Fruit fly (Drosophila melanogaster) whole organism, embryonic: ENCODE data around the gene Rpp14a.

Source experiments
- Antp ChIP-seq: fragments of 200-800 bp; sonication (Bioruptor generic); optimal IDR thresholded peaks from 3 replicates; lab custom pipeline; 2016; ENCODE audit warnings: missing biosample characterization, missing genetic modification characterization
- Bgb ChIP-seq: fragments of 200-800 bp; sonication (Bioruptor generic); IDR thresholded peaks from 2 replicates; pipeline ENCODE4 v1.3.6; 2022; ENCODE audit warnings: missing biosample characterization, missing genetic modification characterization; ENCODE audit not compliant: partially characterized antibody
- CG10267 ChIP-seq: fragments of 200-800 bp; sonication (Bioruptor generic); optimal IDR thresholded peaks from 2 replicates; lab custom pipeline; 2018; ENCODE audit warnings: missing biosample characterization, mild to moderate bottlenecking, missing genetic modification characterization, moderate library complexity
- CG10959 ChIP-seq: fragments of 200-800 bp; sonication (Bioruptor generic); IDR thresholded peaks from 2 replicates; pipeline ENCODE4 v1.3.6; 2022; ENCODE audit warnings: missing biosample characterization, missing genetic modification characterization
- CG11695 ChIP-seq: fragments of 200-800 bp; sonication (Bioruptor generic); IDR thresholded peaks from 3 replicates; pipeline ENCODE4 v1.3.6; 2022; ENCODE audit warnings: missing biosample characterization, missing genetic modification characterization
- CG12104 ChIP-seq: fragments of 200-800 bp; sonication (Bioruptor generic); optimal IDR thresholded peaks from 3 replicates; lab custom pipeline; 2016; ENCODE audit warnings: missing biosample characterization, missing genetic modification characterization
- CG12659 ChIP-seq: fragments of 200-800 bp; sonication (Bioruptor generic); optimal IDR thresholded peaks from 3 replicates; lab custom pipeline; 2017; ENCODE audit warnings: mild to moderate bottlenecking, missing biosample characterization, missing genetic modification reagents, missing genetic modification characterization
- CG15269 ChIP-seq: fragments of 200-800 bp; sonication (Bioruptor generic); optimal IDR thresholded peaks from 2 replicates; lab custom pipeline; 2018; ENCODE audit warnings: missing biosample characterization, mild to moderate bottlenecking, missing genetic modification characterization, moderate library complexity
- CG17359 ChIP-seq: fragments of 200-800 bp; sonication (Bioruptor generic); optimal IDR thresholded peaks from 3 replicates; lab custom pipeline; 2018; ENCODE audit warnings: missing biosample characterization, mild to moderate bottlenecking, missing genetic modification characterization, moderate library complexity
- CG33213 ChIP-seq: fragments of 200-800 bp; sonication (Bioruptor generic); optimal IDR thresholded peaks from 3 replicates; lab custom pipeline; 2016; ENCODE audit warnings: missing biosample characterization, missing genetic modification characterization
- CG4328 ChIP-seq: fragments of 200-800 bp; sonication (Bioruptor generic); optimal IDR thresholded peaks from 3 replicates; lab custom pipeline; 2017; ENCODE audit warnings: missing biosample characterization, missing genetic modification reagents, missing genetic modification characterization
- CG4730 ChIP-seq: fragments of 200-800 bp; sonication (Bioruptor generic); IDR thresholded peaks from 2 replicates; pipeline ENCODE4 v1.3.6; 2022; ENCODE audit warnings: missing biosample characterization, missing genetic modification characterization
- CG8290 ChIP-seq, 3 experiments: fragments of 200-800 bp; sonication (Bioruptor generic); optimal IDR thresholded peaks; 2 replicates each; lab custom pipeline; 2016 to 2019; ENCODE audit warnings: missing biosample characterization in 3 of 3, missing genetic modification characterization in 3 of 3, mild to moderate bottlenecking in 2 of 3, moderate library complexity in 1 of 3
- CG8944 ChIP-seq: fragments of 200-800 bp; sonication (Bioruptor generic); optimal IDR thresholded peaks from 3 replicates; lab custom pipeline; 2016; ENCODE audit warnings: missing biosample characterization, missing genetic modification characterization
- CG9215 ChIP-seq: fragments of 200-800 bp; sonication (Bioruptor generic); IDR thresholded peaks from 2 replicates; pipeline ENCODE4 v1.3.6; 2022; ENCODE audit warnings: missing biosample characterization, missing genetic modification characterization
- CG9797 ChIP-seq: fragments of 200-800 bp; sonication (Bioruptor generic); optimal IDR thresholded peaks from 3 replicates; lab custom pipeline; 2018; ENCODE audit warnings: missing biosample characterization, mild to moderate bottlenecking, missing genetic modification characterization
- CTCF ChIP-seq: fragments of 200-800 bp; sonication (Bioruptor generic); optimal IDR thresholded peaks from 2 replicates; lab custom pipeline; 2017; ENCODE audit warnings: missing biosample characterization, mild to moderate bottlenecking, missing genetic modification characterization, moderate library complexity
- D19B ChIP-seq: fragments of 200-800 bp; sonication (Bioruptor generic); optimal IDR thresholded peaks from 2 replicates; lab custom pipeline; 2017; ENCODE audit warnings: missing biosample characterization, mild to moderate bottlenecking, missing genetic modification characterization
- Dad ChIP-seq: fragments of 200-800 bp; sonication (Bioruptor generic); optimal IDR thresholded peaks from 3 replicates; lab custom pipeline; 2016; ENCODE audit warnings: missing biosample characterization, missing genetic modification characterization
- Dek ChIP-seq: fragments of 200-800 bp; sonication (Bioruptor generic); optimal IDR thresholded peaks from 3 replicates; lab custom pipeline; 2019; ENCODE audit warnings: missing biosample characterization, mild to moderate bottlenecking, missing genetic modification characterization, moderate library complexity
- Elba2 ChIP-seq: fragments of 200-800 bp; sonication (Bioruptor generic); optimal IDR thresholded peaks from 3 replicates; lab custom pipeline; 2016; ENCODE audit warnings: missing biosample characterization, missing genetic modification characterization
- Ets97D ChIP-seq: fragments of 200-800 bp; sonication (Bioruptor generic); optimal IDR thresholded peaks from 3 replicates; lab custom pipeline; 2016; ENCODE audit warnings: missing biosample characterization, missing genetic modification characterization
- NC2β ChIP-seq: fragments of 200-800 bp; sonication (Bioruptor generic); optimal IDR thresholded peaks from 2 replicates; lab custom pipeline; 2016; ENCODE audit warnings: missing biosample characterization, missing genetic modification characterization
- NFAT ChIP-seq: fragments of 200-800 bp; sonication (Bioruptor generic); IDR thresholded peaks from 2 replicates; pipeline ENCODE4 v1.3.6; 2022; ENCODE audit warnings: missing biosample characterization, missing genetic modification characterization
- Rfx ChIP-seq: fragments of 200-800 bp; sonication (Bioruptor generic); IDR thresholded peaks from 2 replicates; pipeline ENCODE4 v1.3.6; 2022; ENCODE audit warnings: missing biosample characterization, missing genetic modification characterization
- Scr ChIP-seq: fragments of 200-800 bp; sonication (Bioruptor generic); IDR thresholded peaks from 2 replicates; pipeline ENCODE4 v1.3.6; 2022; ENCODE audit warnings: missing biosample characterization, missing genetic modification characterization; ENCODE audit not compliant: partially characterized antibody
- Spps ChIP-seq: fragments of 200-800 bp; sonication (Bioruptor generic); optimal IDR thresholded peaks from 2 replicates; lab custom pipeline; 2018; ENCODE audit warnings: missing biosample characterization, mild to moderate bottlenecking, missing genetic modification characterization
- Stat92E ChIP-seq, 3 experiments: fragments of >200 bp in 2 of 3; fragments of 200-800 bp in 1 of 3; sonication (Bioruptor generic) in 1 of 3; optimal IDR thresholded peaks; 2 replicates each; lab custom pipeline; 2017 to 2019; ENCODE audit warnings: missing biosample characterization in 3 of 3, missing genetic modification characterization in 3 of 3, mild to moderate bottlenecking in 1 of 3, moderate library complexity in 1 of 3
- abd-A ChIP-seq: fragments of 200-800 bp; sonication (Bioruptor generic); optimal IDR thresholded peaks from 3 replicates; lab custom pipeline; 2019; ENCODE audit warnings: missing biosample characterization, mild to moderate bottlenecking, missing genetic modification characterization, moderate library complexity
- cas ChIP-seq: fragments of 200-800 bp; sonication (Bioruptor generic); IDR thresholded peaks from 2 replicates; pipeline ENCODE4 v1.3.6; 2022; ENCODE audit warnings: missing biosample characterization, missing genetic modification characterization
- chinmo ChIP-seq: fragments of 200-800 bp; sonication (Bioruptor generic); IDR thresholded peaks from 4 replicates; pipeline ENCODE4 v1.3.6; 2022; ENCODE audit warnings: missing biosample characterization, missing genetic modification characterization; ENCODE audit not compliant: partially characterized antibody
- corto ChIP-seq: fragments of 200-800 bp; sonication (Bioruptor generic); optimal IDR thresholded peaks from 2 replicates; lab custom pipeline; 2016; ENCODE audit warnings: missing biosample characterization, mild to moderate bottlenecking, missing genetic modification characterization, moderate library complexity
- croc ChIP-seq: fragments of 200-800 bp; sonication (Bioruptor generic); conservative IDR thresholded peaks from 3 replicates; pipeline ENCODE4 v1.3.6; 2022; ENCODE audit warnings: missing biosample characterization, missing genetic modification characterization
- dpn ChIP-seq, 2 experiments: fragments of 200-800 bp; sonication (Bioruptor generic); optimal IDR thresholded peaks; 3 replicates each; lab custom pipeline; 2016; ENCODE audit warnings: missing biosample characterization in 2 of 2, missing genetic modification characterization in 2 of 2
- emc ChIP-seq: fragments of 200-800 bp; sonication (Bioruptor generic); optimal IDR thresholded peaks from 2 replicates; lab custom pipeline; 2016; ENCODE audit warnings: missing biosample characterization, missing genetic modification characterization
- gce ChIP-seq: fragments of 200-800 bp; sonication (Bioruptor generic); IDR thresholded peaks from 3 replicates; pipeline ENCODE4 v1.3.6; 2022; ENCODE audit warnings: missing biosample characterization, missing genetic modification characterization
- grn ChIP-seq: fragments of 200-800 bp; sonication (Bioruptor generic); optimal IDR thresholded peaks from 3 replicates; lab custom pipeline; 2017; ENCODE audit warnings: missing biosample characterization, missing genetic modification characterization
- h ChIP-seq: fragments of >200 bp; optimal IDR thresholded peaks from 2 replicates; lab custom pipeline; 2017
- hkb ChIP-seq, 2 experiments: fragments of 200-800 bp in 1 of 2; fragments of >200 bp in 1 of 2; sonication (Bioruptor generic) in 1 of 2; IDR thresholded peaks in 1 of 2; optimal IDR thresholded peaks in 1 of 2; 2 replicates each; pipeline versions ENCODE4 v1.3.6 to Lab custom; 2017 to 2022; ENCODE audit warnings: missing biosample characterization in 1 of 2, missing genetic modification characterization in 1 of 2
- ind ChIP-seq: fragments of 200-800 bp; sonication (Bioruptor generic); optimal IDR thresholded peaks from 3 replicates; lab custom pipeline; 2016; ENCODE audit warnings: missing biosample characterization, missing genetic modification characterization
- lbe ChIP-seq: fragments of 200-800 bp; sonication (Bioruptor generic); optimal IDR thresholded peaks from 2 replicates; lab custom pipeline; 2016; ENCODE audit warnings: missing biosample characterization, mild to moderate bottlenecking, missing genetic modification characterization
- lilli ChIP-seq: fragments of 200-800 bp; sonication (Bioruptor generic); optimal IDR thresholded peaks from 3 replicates; lab custom pipeline; 2016; ENCODE audit warnings: missing biosample characterization, missing genetic modification characterization
- pan ChIP-seq, 4 experiments: fragments of >200 bp in 3 of 4; fragments of 200-800 bp in 1 of 4; sonication (Bioruptor generic) in 1 of 4; optimal IDR thresholded peaks in 3 of 4; IDR thresholded peaks in 1 of 4; 2 replicates each; pipeline versions ENCODE4 v1.3.6 to Lab custom; 2017 to 2022; ENCODE audit warnings: missing biosample characterization in 2 of 4, missing genetic modification characterization in 2 of 4, mixed read lengths in 1 of 4
- phol ChIP-seq: fragments of 200-800 bp; sonication (Bioruptor generic); optimal IDR thresholded peaks from 3 replicates; lab custom pipeline; 2018; ENCODE audit warnings: missing biosample characterization, mild to moderate bottlenecking, missing genetic modification characterization, moderate library complexity
- scrt ChIP-seq: fragments of 200-800 bp; sonication (Bioruptor generic); optimal IDR thresholded peaks from 2 replicates; lab custom pipeline; 2018; ENCODE audit warnings: missing biosample characterization, mild to moderate bottlenecking, missing genetic modification characterization, moderate library complexity
- shn ChIP-seq: fragments of 200-800 bp; sonication (Bioruptor generic); optimal IDR thresholded peaks from 3 replicates; lab custom pipeline; 2016; ENCODE audit warnings: missing biosample characterization, missing genetic modification characterization
- sr ChIP-seq: fragments of 200-800 bp; sonication (Bioruptor generic); IDR thresholded peaks from 3 replicates; pipeline ENCODE4 v1.3.6; 2022; ENCODE audit warnings: missing biosample characterization, missing genetic modification characterization
- ssp ChIP-seq: fragments of 200-800 bp; sonication (Bioruptor generic); IDR thresholded peaks from 2 replicates; pipeline ENCODE4 v1.3.6; 2022; ENCODE audit warnings: missing biosample characterization, missing genetic modification characterization

The Rpp14a gene

dm6 chr3R:30058057-30058868 lies 1.6 kb downstream of the Rpp14a start, which contains the start of gene sima (continued):
- TF ChIP-seq scrt (GFP tag; lab: Kevin White, UChicago) (peak; percentile 5), CG33213 (GFP tag; lab: Kevin White, UChicago) (peak; percentile 62), NFAT (no peak), lbe (peak; percentile 3), D19B (GFP tag; lab: Kevin White, UChicago) (no peak), shn (peak; percentile 6), grn (GFP tag; lab: Kevin White, UChicago) (no peak), chinmo (GFP tag; lab: Robert Waterston, UW) (peak; percentile 87; the same call in 2 of the 4 replicates), CG4328 (GFP tag; lab: Kevin White, UChicago) (no peak), CTCF (GFP tag; lab: Kevin White, UChicago) (no peak), CG4730 (GFP tag; lab: Robert Waterston, UW) (peak; percentile 20; the same call in 1 of the 2 replicates), CG8944 (GFP tag; lab: Kevin White, UChicago) (peak; percentile 4), ind (GFP tag; lab: Kevin White, UChicago) (peak; percentile 17), dpn (GFP tag; optimal IDR thresholded peaks at IDR 0.05; lab: Kevin White, UChicago) (peak; percentile 29 to 53), CG17359 (peak; percentile 41), Bgb (GFP tag; lab: Robert Waterston, UW) (peak; percentile 31), Spps (tag; lab: Kevin White, UChicago) (no peak), gce (GFP tag; lab: Robert Waterston, UW) (no peak), Ets97D (GFP tag; lab: Kevin White, UChicago) (peak; percentile 69), croc (GFP tag; lab: Robert Waterston, UW) (no peak), CG12104 (GFP tag; lab: Kevin White, UChicago) (no peak), abd-A (peak; percentile 61), pan (optimal IDR thresholded peaks at IDR 0.05; lab: Kevin White, UChicago) (no peak), pan (GFP tag; optimal IDR thresholded peaks at IDR 0.05 in 1 of 2, IDR thresholded peaks at IDR 0.05 in 1 of 2) (peak in 1 of 2 experiments; percentile 65), cas (GFP tag; lab: Robert Waterston, UW) (peak; percentile 17; the same call in 1 of the 2 replicates), ssp (peak; percentile 39), h (lab: Kevin White, UChicago) (no peak), hkb (optimal IDR thresholded peaks at IDR 0.05; lab: Kevin White, UChicago) (no peak), hkb (GFP tag; IDR thresholded peaks at IDR 0.05; lab: Robert Waterston, UW) (no peak), Elba2 (GFP tag; lab: Kevin White, UChicago) (peak; percentile 97), CG12659 (peak; percentile 61), NC2β (GFP tag; lab: Kevin White, UChicago) (no peak), CG9797 (GFP tag; lab: Kevin White, UChicago) (peak; percentile 90), corto (GFP tag; lab: Kevin White, UChicago) (no peak), phol (tag; lab: Kevin White, UChicago) (peak; percentile 37), lilli (peak; percentile 66), Stat92E (GFP tag; optimal IDR thresholded peaks at IDR 0.05; lab: Kevin White, UChicago) (peak in 1 of 3 experiments; percentile 22), Scr (peak; percentile 32; the same call in 1 of the 2 replicates), CG15269 (tag; lab: Kevin White, UChicago) (peak; percentile 4), CG9215 (GFP tag; lab: Robert Waterston, UW) (0 out of 2 replicates have a peak, but pooled peaks have one; percentile 26), Antp (GFP tag; lab: Kevin White, UChicago) (no peak), CG11695 (GFP tag; lab: Robert Waterston, UW) (0 out of 3 replicates have a peak, but pooled peaks have one; percentile 34), CG10959 (GFP tag; lab: Robert Waterston, UW) (no peak), CG10267 (tag; lab: Kevin White, UChicago) (peak; percentile 3), Dek (tag; lab: Kevin White, UChicago) (peak; percentile 52), CG8290 (GFP tag; optimal IDR thresholded peaks at IDR 0.05; lab: Kevin White, UChicago) (no peak), CG8290 (tag; optimal IDR thresholded peaks at IDR 0.05; lab: Kevin White, UChicago) (peak in 1 of 2 experiments; percentile 66), Dad (GFP tag; lab: Kevin White, UChicago) (peak; percentile 14), Rfx (GFP tag; lab: Robert Waterston, UW) (peak; percentile 64), sr (GFP tag; lab: Robert Waterston, UW) (no peak), emc (GFP tag; lab: Kevin White, UChicago) (no peak)
